Worm (Caenorhabditis elegans): Measurements from ENCODE around the gene srx-130.

Gene srx-130

DNA sequence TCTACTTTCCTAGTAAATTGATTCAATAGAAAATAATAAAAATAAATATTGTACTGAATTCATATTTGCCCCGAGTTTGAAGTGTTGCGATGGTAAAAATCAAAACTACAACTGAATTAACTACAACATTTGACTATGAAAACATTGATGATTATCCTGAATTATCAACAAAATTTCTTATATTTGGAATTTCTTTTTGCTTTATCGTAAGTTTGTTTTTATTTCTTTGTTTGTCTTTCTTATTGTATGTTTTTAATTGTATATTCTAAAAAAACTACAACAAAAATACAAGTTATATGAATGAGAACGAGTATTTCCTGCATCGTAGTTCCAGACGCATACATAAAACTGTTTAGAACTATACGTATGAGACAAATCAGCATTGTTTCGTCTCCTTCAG, 6.1 kb upstream of the srx-130 start, which contains the start of gene srx-128:
TSS of gene srx-128 (plus strand) at position 301 of the 400 bp plus-strand sequence.
- TF ChIP-seq him-1 (tag; optimal IDR thresholded peaks at IDR 0.05) (no peak), dao-5 (tag; optimal IDR thresholded peaks at IDR 0.05) (no peak), W03F9.2 (tag; optimal IDR thresholded peaks at IDR 0.05) (no peak)

DNA sequence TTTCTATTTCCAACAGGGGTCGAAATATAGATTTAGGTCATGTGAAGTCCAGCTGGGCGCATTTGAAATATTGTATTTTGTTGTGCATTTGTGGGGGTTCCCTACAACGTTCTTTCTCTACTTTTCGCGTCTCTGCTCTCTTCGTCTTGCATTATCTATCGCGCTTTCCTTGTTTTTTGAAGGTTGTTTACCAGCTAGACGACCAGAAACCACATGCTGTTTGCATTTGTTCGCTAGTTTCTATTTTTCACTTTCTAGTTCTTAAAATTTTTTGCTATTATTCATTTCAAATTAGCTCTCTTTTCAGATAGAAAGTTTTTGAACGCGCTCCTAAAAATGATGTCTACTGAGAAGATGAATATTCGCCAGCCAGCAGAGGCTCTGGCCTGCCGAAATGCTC, 3.8 kb upstream of the srx-130 start, which contains the start of gene F55B12.10:
TSS of gene F55B12.10 (plus strand) at position 301 of the 400 bp plus-strand sequence.
- TF ChIP-seq dao-5 (tag; optimal IDR thresholded peaks at IDR 0.05): no peak
- TF ChIP-seq W03F9.2 (tag; optimal IDR thresholded peaks at IDR 0.05): no peak
- no peak for TF ChIP-seq him-1 (tag; optimal IDR thresholded peaks at IDR 0.05)

DNA sequence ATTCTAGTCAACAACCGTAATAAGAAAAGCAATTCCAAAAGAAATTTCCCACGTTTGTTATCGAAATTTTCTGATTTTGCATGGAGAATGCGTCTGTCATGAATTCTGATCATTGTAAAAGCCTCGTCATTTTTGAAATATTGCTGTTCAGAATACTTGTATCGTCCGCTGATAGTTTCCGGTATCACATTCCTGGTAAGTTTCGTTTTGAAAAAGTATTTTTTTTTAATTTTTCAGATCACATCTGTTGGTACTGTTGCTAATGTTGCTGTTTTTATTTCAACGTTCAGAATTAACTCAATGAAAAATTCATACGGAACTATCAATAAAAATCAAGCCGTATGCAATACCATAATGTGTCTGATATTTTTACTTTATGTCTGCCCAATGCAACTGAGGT, 2.3 kb upstream of the srx-130 start, which contains the start of gene srx-17:
TSS of gene srx-17 (plus strand) at position 301 of the 400 bp plus-strand sequence.
- no peak for TF ChIP-seq dao-5 (tag; optimal IDR thresholded peaks at IDR 0.05)
- no peak for TF ChIP-seq W03F9.2 (tag; optimal IDR thresholded peaks at IDR 0.05)
- TF ChIP-seq him-1 (tag; optimal IDR thresholded peaks at IDR 0.05): no peak

DNA sequence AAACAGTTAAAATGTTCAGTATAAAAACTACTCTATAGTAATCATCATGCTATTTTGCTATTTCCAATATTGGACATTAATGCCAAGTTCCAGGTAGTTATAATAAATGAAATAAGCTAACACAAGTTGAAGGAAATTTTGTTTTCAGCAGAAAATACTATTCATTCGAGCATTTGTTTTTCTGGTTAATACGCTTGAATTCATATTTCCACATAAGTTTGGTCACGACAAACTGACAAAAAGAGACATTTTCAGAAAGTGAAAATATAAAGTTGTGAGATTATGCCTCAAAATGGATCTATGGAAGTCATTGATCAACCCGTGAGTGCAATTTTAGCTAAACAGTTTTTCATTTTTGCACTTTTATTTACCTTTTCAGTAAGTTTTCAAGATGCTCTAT, 1.9 kb downstream of the srx-130 start, which contains the start of gene srx-131:
TSS of gene srx-131 (plus strand) at position 301 of the 400 bp plus-strand sequence.
- no peak for TF ChIP-seq him-1 (tag; optimal IDR thresholded peaks at IDR 0.05)

DNA sequence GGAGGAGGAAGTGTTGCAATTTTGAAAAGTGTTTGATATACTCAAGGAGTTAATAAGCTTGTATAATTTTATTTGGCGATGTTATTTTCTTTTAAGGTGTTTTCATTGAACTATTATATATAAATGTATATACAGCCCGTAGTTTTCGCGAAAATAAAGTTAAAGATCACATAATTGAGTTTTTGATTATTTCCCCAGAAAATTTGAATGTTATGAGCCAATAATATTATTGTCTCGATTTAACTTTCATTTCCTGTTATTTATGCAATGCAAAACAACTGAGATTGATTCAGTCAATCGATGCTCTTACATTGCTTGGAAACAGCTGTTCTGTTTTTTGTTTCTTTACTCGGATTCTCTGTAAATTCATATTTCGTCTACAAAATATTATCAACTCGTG, 5.1 kb downstream of the srx-130 start, which contains the start of gene srx-133:
TSS of gene srx-133 (plus strand) at position 301 of the 400 bp plus-strand sequence.
- TF ChIP-seq dao-5 (tag; optimal IDR thresholded peaks at IDR 0.05) (no peak), W03F9.2 (tag; optimal IDR thresholded peaks at IDR 0.05) (no peak), him-1 (tag; optimal IDR thresholded peaks at IDR 0.05) (no peak)

DNA sequence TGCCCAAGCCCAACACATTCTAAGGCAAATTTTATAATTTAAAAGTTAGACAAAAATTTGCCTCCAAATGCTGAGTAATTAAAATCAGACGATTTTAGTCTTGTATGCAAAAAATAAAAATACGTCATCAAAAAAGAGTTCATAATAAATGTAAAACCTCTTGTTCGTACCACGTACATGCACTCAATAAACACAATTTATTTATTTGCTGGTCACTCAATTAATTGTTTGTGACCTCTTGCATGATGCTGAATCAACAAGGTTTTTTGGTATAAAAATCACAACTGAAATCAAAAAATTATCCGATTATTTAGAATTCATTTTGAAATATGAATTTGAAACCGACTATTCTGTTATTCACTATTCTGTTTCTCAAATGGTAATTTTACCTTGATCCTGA, 6.9 kb downstream of the srx-130 start, which contains the start of gene hpx-2:
TSS of gene hpx-2 (plus strand) at position 301 of the 400 bp plus-strand sequence.
- TF ChIP-seq dao-5 (tag; optimal IDR thresholded peaks at IDR 0.05) (no peak), W03F9.2 (tag; optimal IDR thresholded peaks at IDR 0.05) (no peak), him-1 (tag; optimal IDR thresholded peaks at IDR 0.05) (no peak)

DNA sequence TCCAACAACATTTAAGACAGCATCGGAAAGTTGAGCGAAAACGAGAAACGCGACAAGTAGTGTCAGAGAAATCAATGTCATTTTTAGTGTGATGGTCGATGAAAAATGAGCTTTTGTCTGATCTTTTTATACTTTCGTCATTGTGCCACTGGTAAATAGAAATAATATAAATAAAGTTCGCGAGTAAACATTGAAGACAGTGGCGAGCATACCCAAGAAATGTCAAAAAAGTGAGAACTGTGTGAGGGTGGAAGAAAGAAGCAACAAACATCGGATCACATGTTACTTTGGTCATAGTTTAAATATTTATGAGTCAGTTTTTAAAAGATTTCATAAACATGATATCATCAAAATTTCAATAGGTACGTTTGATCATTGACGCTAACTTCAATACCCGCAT, 11.1 kb downstream of the srx-130 start, which contains the start of gene ttr-21:
TSS of gene ttr-21 (minus strand) at position 100 of the 400 bp plus-strand sequence.
- TF ChIP-seq dao-5 (tag; optimal IDR thresholded peaks at IDR 0.05) (no peak), him-1 (tag; optimal IDR thresholded peaks at IDR 0.05) (no peak), W03F9.2 (tag; optimal IDR thresholded peaks at IDR 0.05) (no peak)

DNA sequence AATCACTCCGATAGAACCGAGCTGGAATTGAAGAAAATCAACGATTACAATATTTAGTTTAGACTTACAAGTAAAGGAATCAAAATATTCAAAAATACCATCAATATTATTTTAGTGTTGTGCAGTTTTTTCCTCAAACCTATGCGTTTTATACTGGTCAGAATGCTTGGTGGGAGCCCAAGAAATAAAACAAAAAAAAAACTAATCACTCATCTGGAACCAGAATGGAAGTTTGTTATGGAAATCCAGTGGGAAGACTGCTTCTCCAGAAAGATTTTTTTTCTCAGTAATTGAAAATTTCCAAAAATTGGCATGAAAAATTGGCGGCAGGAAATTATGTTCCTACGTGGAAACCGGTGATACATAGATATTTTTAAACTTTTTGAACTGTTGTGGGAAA, 13.1 kb downstream of the srx-130 start, which contains the start of gene srx-134:
TSS of gene srx-134 (minus strand) at position 101 of the 400 bp plus-strand sequence.
- no peak for TF ChIP-seq dao-5 (tag; optimal IDR thresholded peaks at IDR 0.05)
- no peak for TF ChIP-seq him-1 (tag; optimal IDR thresholded peaks at IDR 0.05)
- no peak for TF ChIP-seq W03F9.2 (tag; optimal IDR thresholded peaks at IDR 0.05)

DNA sequence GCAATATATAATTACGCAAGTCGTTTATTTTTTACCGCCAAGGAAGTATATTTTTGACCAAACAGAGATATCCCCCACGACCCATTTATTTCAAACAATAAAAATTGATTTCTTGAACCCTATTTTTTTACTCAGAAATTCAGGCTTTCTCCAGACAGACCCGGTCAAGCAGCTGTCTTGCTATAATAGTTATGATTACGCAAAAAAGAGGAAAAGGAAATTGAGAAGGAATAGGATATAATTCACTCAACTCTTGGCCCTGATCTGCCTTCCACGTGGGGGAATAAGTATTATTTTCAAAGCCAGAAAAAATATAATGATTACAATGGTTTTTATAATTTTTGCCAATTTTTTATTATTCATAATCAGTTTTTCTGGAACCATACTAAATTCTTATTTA, 13.9 kb downstream of the srx-130 start, which contains the start of gene srx-136:
TSS of gene srx-136 (plus strand) at position 301 of the 400 bp plus-strand sequence.
- TF ChIP-seq W03F9.2 (tag; optimal IDR thresholded peaks at IDR 0.05) (no peak), him-1 (tag; optimal IDR thresholded peaks at IDR 0.05) (no peak), dao-5 (tag; optimal IDR thresholded peaks at IDR 0.05) (no peak)

DNA sequence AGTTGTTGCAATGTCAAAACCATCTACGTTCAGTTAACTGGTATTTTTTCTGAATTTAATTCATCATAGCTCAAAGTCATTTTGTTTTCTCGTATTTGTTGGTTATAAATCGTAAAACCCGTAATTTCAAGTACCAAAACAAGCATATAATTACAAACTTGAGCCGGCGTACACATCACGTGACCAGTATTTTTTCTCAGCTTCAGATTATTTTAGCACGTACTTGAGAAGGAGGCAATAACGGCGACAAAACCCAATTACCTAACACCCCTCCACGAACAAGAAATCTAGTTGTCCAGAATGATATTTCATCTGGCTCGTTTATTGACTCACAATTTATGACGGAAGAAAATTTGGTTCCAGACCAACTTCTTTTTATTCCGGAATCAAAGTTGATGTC, 15.7 kb downstream of the srx-130 start, which contains the start of gene srx-135:
TSS of gene srx-135 (plus strand) at position 301 of the 400 bp plus-strand sequence.
- TF ChIP-seq dao-5 (tag; optimal IDR thresholded peaks at IDR 0.05) (no peak), W03F9.2 (tag; optimal IDR thresholded peaks at IDR 0.05) (no peak), him-1 (tag; optimal IDR thresholded peaks at IDR 0.05) (no peak)

DNA sequence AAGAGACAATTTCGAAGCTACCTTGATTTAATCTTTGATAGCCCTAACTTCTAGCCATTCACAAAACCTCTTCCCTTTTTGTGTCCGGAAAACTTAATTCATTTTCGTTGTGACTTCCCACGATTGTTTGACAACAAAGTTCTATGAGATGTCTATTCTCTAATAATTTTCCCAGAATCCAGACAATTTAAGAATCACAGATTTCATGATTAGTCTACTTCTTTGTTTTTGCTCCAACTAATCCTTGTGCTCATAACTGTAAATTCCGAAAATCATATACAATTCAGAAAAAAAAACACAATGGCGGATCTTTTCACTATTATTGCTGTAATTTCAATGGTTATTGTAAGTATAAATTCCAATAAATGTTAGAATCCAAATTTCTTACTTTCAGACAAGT, 19.3 kb downstream of the srx-130 start, which contains the start of gene srx-137:
TSS of gene srx-137 (plus strand) at position 301 of the 400 bp plus-strand sequence.
- TF ChIP-seq dao-5 (tag; optimal IDR thresholded peaks at IDR 0.05) (no peak), W03F9.2 (tag; optimal IDR thresholded peaks at IDR 0.05) (no peak), him-1 (tag; optimal IDR thresholded peaks at IDR 0.05) (no peak)

DNA sequence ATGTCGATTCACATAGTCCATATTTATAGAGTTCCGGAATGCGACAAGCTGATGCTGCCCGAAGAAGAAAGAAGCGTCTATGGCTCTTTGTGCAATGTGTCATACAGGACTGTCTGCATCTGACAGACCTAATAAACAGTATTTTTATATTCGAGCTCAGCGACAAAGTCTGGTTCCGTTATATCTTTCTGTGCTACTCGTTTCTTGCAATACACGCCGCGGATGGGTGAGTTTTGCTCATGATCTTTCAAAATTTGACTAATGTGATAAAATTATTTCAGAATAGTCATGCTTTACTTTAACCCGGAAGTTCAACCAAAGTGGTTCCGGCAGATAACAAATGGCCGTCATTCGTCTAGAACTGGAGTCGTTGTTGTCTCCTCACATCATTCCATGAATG, 20.5 kb downstream of the srx-130 start:
- TF ChIP-seq W03F9.2 (tag; optimal IDR thresholded peaks at IDR 0.05): no peak
- TF ChIP-seq dao-5 (tag; optimal IDR thresholded peaks at IDR 0.05): no peak
- TF ChIP-seq him-1 (tag; optimal IDR thresholded peaks at IDR 0.05): no peak

DNA sequence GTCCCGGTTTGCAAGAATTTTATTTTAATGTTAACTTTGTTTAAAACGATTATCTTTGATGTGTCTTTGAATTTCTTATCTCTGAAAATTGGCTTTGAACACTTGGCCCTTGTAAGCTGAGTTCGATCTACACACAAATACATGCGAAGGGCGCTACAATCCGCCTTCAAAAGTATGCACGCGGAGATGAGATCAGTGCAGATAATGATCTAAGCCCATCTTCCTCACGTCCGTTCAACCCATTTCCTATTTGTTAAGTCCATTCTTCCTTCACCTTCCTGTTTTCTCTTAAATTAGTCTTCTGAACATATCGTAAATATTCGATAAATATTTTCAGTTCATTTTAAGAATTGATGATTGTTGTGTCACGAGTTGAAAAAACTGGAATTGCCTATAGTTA, 23.1 kb downstream of the srx-130 start, which contains the start of gene nhr-175:
TSS of gene nhr-175 (plus strand) at position 339 of the 400 bp plus-strand sequence.
- TF ChIP-seq W03F9.2 (tag; optimal IDR thresholded peaks at IDR 0.05) (no peak), him-1 (tag; optimal IDR thresholded peaks at IDR 0.05) (no peak), dao-5 (tag; optimal IDR thresholded peaks at IDR 0.05) (no peak)

DNA sequence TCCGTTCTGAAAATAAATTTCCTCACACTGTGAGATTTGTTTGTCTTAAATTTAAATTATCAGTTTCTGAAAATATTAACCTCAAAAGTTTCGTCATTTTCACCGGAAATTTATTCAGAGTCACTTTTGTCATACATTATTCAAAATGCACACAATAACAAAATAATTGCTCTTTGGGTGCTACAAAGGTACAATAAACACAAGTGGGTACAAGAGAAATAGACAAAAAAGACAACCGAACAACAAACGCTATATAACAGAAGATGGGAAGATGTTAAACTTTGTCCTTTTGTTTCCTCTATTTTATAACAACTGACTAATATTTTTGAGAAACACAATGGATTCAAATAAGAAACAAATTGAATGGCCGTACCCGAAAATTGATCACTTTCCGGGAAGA, 26.3 kb downstream of the srx-130 start:
- TF ChIP-seq W03F9.2 (tag; optimal IDR thresholded peaks at IDR 0.05) (no peak), dao-5 (tag; optimal IDR thresholded peaks at IDR 0.05) (no peak), him-1 (tag; optimal IDR thresholded peaks at IDR 0.05) (no peak)

Measured in whole organism, L4/young adult.